Worm (Caenorhabditis elegans) whole organism, L2 larva: ENCODE measurements around the gene clec-246.

ENCODE experiments used
- R02D3.7 ChIP-seq: fragments of 150-350 bp; optimal IDR thresholded peaks from 2 replicates; lab custom pipeline; 2014; ENCODE audit warnings: missing biosample characterization, missing genetic modification characterization
- Y55F3AM.14 ChIP-seq: fragments of 200-800 bp; sonication (Bioruptor generic); optimal IDR thresholded peaks from 2 replicates; lab custom pipeline; 2018; ENCODE audit warnings: mild to moderate bottlenecking, missing genetic modification characterization, missing compliant biosample characterization
- aly-2 ChIP-seq: fragments of 150-350 bp; optimal IDR thresholded peaks from 2 replicates; lab custom pipeline; 2014; ENCODE audit warnings: missing biosample characterization, missing genetic modification characterization
- ceh-16 ChIP-seq: fragments of 150-350 bp; optimal IDR thresholded peaks from 2 replicates; lab custom pipeline; 2014; ENCODE audit warnings: missing biosample characterization, missing genetic modification characterization
- crh-2 ChIP-seq: sonication (generic microtip); optimal IDR thresholded peaks from 2 replicates; lab custom pipeline; 2017; ENCODE audit warnings: missing biosample characterization, missing genetic modification characterization
- elt-1 ChIP-seq: fragments of 150-350 bp; optimal IDR thresholded peaks from 2 replicates; lab custom pipeline; 2014; ENCODE audit warnings: missing biosample characterization, missing genetic modification characterization
- elt-3 ChIP-seq: sonication (generic microtip); optimal IDR thresholded peaks from 2 replicates; lab custom pipeline; 2017; ENCODE audit warnings: missing biosample characterization, missing genetic modification characterization
- fos-1 ChIP-seq: fragments of 150-350 bp; optimal IDR thresholded peaks from 2 replicates; lab custom pipeline; 2014; ENCODE audit warnings: missing biosample characterization, missing genetic modification characterization
- gmeb-1 ChIP-seq: fragments of 150-350 bp; optimal IDR thresholded peaks from 2 replicates; lab custom pipeline; 2014; ENCODE audit warnings: missing biosample characterization, missing genetic modification characterization
- lin-11 ChIP-seq: fragments of 150-350 bp; sonication (generic microtip); optimal IDR thresholded peaks from 2 replicates; lab custom pipeline; 2014; ENCODE audit warnings: missing biosample characterization, missing genetic modification characterization, inconsistent platforms, mixed read lengths
- lin-13 ChIP-seq: fragments of 150-350 bp; optimal IDR thresholded peaks from 2 replicates; lab custom pipeline; 2014; ENCODE audit warnings: missing biosample characterization, missing genetic modification reagents, missing genetic modification characterization
- lsy-2 ChIP-seq, 2 experiments: fragments of 150-350 bp in 1 of 2; sonication (generic microtip) in 1 of 2; optimal IDR thresholded peaks; 2 replicates each; lab custom pipeline; 2014 to 2017; ENCODE audit warnings: missing biosample characterization in 2 of 2, missing genetic modification characterization in 2 of 2
- mab-5 ChIP-seq: fragments of 150-350 bp; optimal IDR thresholded peaks from 2 replicates; lab custom pipeline; 2014; ENCODE audit warnings: missing biosample characterization, missing genetic modification characterization
- mbf-1 ChIP-seq: sonication (generic microtip); optimal IDR thresholded peaks from 2 replicates; lab custom pipeline; 2017; ENCODE audit warnings: missing biosample characterization, missing genetic modification characterization
- mdl-1 ChIP-seq, 2 experiments: fragments of 150-350 bp in 1 of 2; sonication (generic microtip) in 1 of 2; optimal IDR thresholded peaks; 2 replicates each; lab custom pipeline; 2017; ENCODE audit warnings: missing biosample characterization in 2 of 2, missing genetic modification characterization in 2 of 2
- nhr-10 ChIP-seq: sonication (generic microtip); optimal IDR thresholded peaks from 2 replicates; lab custom pipeline; 2017; ENCODE audit warnings: missing biosample characterization, missing genetic modification characterization
- nhr-11 ChIP-seq: fragments of 150-350 bp; optimal IDR thresholded peaks from 2 replicates; lab custom pipeline; 2014; ENCODE audit warnings: missing biosample characterization, missing genetic modification characterization
- nhr-129 ChIP-seq: fragments of 150-350 bp; optimal IDR thresholded peaks from 2 replicates; lab custom pipeline; 2014; ENCODE audit warnings: missing biosample characterization, missing genetic modification characterization
- nhr-23 ChIP-seq: fragments of 150-350 bp; optimal IDR thresholded peaks from 2 replicates; lab custom pipeline; 2014; ENCODE audit warnings: missing biosample characterization, missing genetic modification reagents, missing genetic modification characterization
- skn-1 ChIP-seq: sonication (generic microtip); optimal IDR thresholded peaks from 2 replicates; lab custom pipeline; 2017; ENCODE audit warnings: missing biosample characterization, missing genetic modification characterization
- sma-3 ChIP-seq: sonication (generic microtip); optimal IDR thresholded peaks from 2 replicates; lab custom pipeline; 2016; ENCODE audit warnings: missing genetic modification reagents, missing genetic modification characterization, missing compliant biosample characterization
- unc-55 ChIP-seq: fragments of 150-350 bp; sonication (generic microtip); optimal IDR thresholded peaks from 3 replicates; lab custom pipeline; 2014; ENCODE audit warnings: missing biosample characterization, missing genetic modification reagents, missing genetic modification characterization
- unc-62 ChIP-seq: fragments of 150-350 bp; optimal IDR thresholded peaks from 2 replicates; lab custom pipeline; 2014; ENCODE audit warnings: missing biosample characterization, missing genetic modification reagents, missing genetic modification characterization
- ztf-1 ChIP-seq: fragments of 200-800 bp; sonication (Bioruptor generic); conservative IDR thresholded peaks from 2 replicates; pipeline ENCODE4 v1.3.6; 2022; ENCODE audit warnings: missing genetic modification characterization, missing compliant biosample characterization
- ztf-11 ChIP-seq: sonication (generic microtip); optimal IDR thresholded peaks from 2 replicates; lab custom pipeline; 2017; ENCODE audit warnings: missing biosample characterization, missing genetic modification characterization
- ztf-4 ChIP-seq: fragments of 150-350 bp; optimal IDR thresholded peaks from 2 replicates; lab custom pipeline; 2014; ENCODE audit warnings: missing biosample characterization, missing genetic modification characterization

The clec-246 gene

DNA sequence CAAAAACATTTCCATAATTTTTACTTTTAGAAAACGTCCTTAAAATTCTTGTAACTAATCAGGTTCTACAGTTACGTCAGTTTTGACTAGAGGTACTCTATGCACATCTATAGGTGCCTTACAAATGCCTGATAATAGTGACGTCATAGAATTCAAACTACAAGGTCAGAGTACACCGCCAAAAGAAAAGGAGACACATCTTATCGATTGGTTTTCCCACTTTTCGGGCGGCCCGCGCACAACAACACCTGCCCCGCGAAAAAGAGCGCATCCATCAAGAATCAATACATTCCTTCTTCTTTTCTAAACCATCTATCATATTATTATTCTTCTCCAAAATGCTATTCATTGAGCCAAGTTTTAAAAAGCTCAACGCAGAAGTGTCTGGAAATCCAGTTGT, 9.6 kb upstream of the clec-246 start, which contains the start of gene C31G12.1:
Gene C31G12.1 (plus strand): TSS at position 301 of the 400 bp plus-strand sequence.
- TF ChIP-seq nhr-11 (tag; lab: Kevin White, UChicago), result no peak
- TF ChIP-seq Y55F3AM.14, result no peak
- TF ChIP-seq mab-5 (tag; lab: Kevin White, UChicago), result no peak
- no peak for TF ChIP-seq nhr-23
- TF ChIP-seq, all 48 proteins: peak for 0

ce11 chrV:18184910-18185309, 4.4 kb upstream of the clec-246 start, which contains the start of gene C31G12.3:
C31G12.3 (plus strand) TSS chrV:18185210.
- TF ChIP-seq lsy-2 (tag; optimal IDR thresholded peaks at IDR 0.05; lab: Kevin White, UChicago) (no peak), lin-13 (GFP tag; lab: Kevin White, UChicago) (no peak), elt-3 (tag; lab: Kevin White, UChicago) (no peak)
- TF ChIP-seq, all 48 proteins: peak for 0

DNA sequence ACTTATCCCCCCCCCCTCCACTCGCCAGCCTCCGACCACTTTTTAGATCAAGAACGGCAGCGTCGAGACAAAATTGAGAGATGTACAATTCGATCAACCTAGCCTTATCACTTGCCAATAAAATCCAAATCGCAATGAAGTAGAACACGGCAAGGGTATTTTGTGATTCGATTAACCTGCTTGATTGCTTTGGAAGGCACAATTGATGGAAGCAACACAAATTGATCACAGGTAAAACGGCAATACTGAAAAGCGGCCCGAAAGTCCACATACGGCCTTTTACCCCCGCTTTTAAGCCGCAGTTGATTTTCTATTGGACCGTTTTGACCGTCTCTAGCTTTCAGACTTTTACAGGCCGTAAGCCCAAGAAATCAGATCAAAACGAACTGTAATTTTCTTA, 953 bp upstream of the clec-246 start, which contains the start of gene clec-245:
Gene clec-245 (minus strand): TSS at position 101 of the 400 bp plus-strand sequence.
- TF ChIP-seq nhr-10 (tag; lab: Kevin White, UChicago) (no peak), unc-55 (GFP tag; lab: Kevin White, UChicago) (no peak)

DNA sequence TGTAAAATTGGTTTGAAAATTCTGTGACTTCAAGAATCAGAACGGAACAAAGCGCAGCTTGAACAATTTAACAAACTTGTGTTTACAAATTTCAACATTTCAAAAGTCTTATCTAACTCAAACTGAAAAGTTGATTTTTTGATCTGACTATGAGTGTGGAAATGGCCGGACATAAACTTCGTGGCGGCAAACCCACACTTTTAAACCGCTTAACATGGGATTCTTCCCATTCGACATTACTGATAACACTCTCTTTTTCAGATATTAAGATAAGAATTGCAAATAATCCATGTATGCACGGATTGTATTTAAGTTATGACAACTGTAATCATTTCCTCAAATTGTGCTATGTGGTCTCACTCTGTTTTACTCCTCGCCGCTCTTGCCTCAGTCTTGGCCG, 1.8 kb downstream of the clec-246 start, which contains the start of gene clec-42:
Gene clec-42 (plus strand): TSS at position 285 of the 400 bp plus-strand sequence.
- TF ChIP-seq R02D3.7 (tag; lab: Kevin White, UChicago) (no peak), aly-2 (tag; lab: Kevin White, UChicago) (no peak), mdl-1 (tag; optimal IDR thresholded peaks at IDR 0.05; lab: Kevin White, UChicago) (no peak), elt-1 (tag; lab: Kevin White, UChicago) (no peak), nhr-129 (tag; lab: Kevin White, UChicago) (no peak), gmeb-1 (tag; lab: Kevin White, UChicago) (no peak)

DNA sequence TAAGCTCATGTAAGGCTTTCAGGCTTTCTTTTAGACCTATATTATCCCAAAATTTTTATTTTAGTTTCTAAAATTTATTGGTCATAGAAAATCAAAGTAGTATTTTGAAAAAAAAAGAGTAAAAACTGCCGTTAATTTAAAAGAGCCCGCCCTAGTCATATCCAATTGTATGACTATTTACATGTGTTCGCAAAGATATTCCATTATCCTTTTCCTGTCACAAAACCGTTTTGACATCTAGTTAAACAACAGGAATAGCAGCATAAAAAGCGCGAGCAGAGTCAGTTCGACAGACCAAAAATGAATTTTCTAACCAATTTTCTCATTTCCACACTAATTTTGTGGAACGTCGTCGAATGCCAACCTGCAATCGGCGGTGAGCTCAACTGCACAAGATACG, 5.7 kb downstream of the clec-246 start, which contains the start of gene F16H6.3:
Gene F16H6.3 (plus strand): TSS at position 301 of the 400 bp plus-strand sequence.
- no peak for TF ChIP-seq mbf-1 (tag; lab: Kevin White, UChicago)
- TF ChIP-seq crh-2 (tag; lab: Kevin White, UChicago), result no peak

DNA sequence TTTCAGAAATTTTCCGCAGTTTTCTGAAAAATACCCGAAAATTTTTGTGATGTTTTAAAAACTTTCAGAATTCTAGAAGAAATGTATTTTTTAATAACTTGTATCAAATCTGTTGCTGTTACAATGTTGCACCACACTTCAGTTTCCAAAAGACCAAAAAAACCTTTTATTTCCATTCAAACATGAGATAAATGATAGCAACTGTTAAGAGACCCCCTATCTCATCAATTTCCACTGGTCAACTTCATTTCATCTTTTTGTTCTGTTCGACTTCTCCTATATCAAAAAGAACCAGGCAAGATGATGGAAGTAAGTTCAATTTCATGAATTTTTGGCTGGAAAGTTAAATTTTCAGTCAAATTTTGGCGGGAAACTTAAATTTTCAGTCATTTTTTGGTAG, 9.1 kb downstream of the clec-246 start, which contains the start of gene F16H6.4:
Gene F16H6.4 (plus strand): TSS at position 301 of the 400 bp plus-strand sequence.
- no peak for TF ChIP-seq crh-2 (tag; lab: Kevin White, UChicago)
- TF ChIP-seq ztf-4 (tag; lab: Kevin White, UChicago), result no peak
- no peak for TF ChIP-seq fos-1 (tag; lab: Kevin White, UChicago)
- no peak for TF ChIP-seq sma-3
- no peak for TF ChIP-seq R02D3.7 (tag; lab: Kevin White, UChicago)
- TF ChIP-seq, all 48 proteins: peak for 0

DNA sequence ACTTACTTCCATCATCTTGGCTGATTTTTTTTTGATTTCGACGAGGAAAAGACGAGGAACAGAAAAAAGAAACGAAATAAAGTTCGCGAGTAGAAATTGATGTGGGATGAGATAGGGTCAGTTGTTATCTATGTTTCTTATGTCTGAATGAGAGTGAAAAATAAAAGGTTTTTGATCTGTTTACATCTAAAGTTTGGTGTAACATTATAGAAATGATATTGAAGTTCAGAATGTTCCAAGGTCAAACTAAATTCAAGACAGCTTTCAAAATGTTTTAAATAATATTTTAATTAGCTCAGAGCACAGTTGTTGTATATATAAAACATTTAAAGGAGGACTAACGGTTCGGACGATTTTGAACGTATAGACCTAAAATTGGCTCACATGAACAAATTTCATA, 19.8 kb downstream of the clec-246 start, which contains the start of gene F16H6.7:
Gene F16H6.7 (minus strand): TSS at position 101 of the 400 bp plus-strand sequence.
- TF ChIP-seq mab-5 (tag; lab: Kevin White, UChicago), result no peak
- TF ChIP-seq lin-11 (tag; lab: Kevin White, UChicago), result no peak
- TF ChIP-seq mbf-1 (tag; lab: Kevin White, UChicago), result no peak
- TF ChIP-seq skn-1 (tag; lab: Kevin White, UChicago), result no peak
- no peak for TF ChIP-seq ztf-1 (GFP tag; lab: Robert Waterston, UW)
- no peak for TF ChIP-seq fos-1 (tag; lab: Kevin White, UChicago)

ce11 chrV:18212848-18213247, 23.6 kb downstream of the clec-246 start:
- TF ChIP-seq fos-1 (tag; lab: Kevin White, UChicago), result no peak
- no peak for TF ChIP-seq ceh-16 (tag; lab: Kevin White, UChicago)
- no peak for TF ChIP-seq ztf-11
- TF ChIP-seq lin-13 (GFP tag; lab: Kevin White, UChicago), result no peak
- no peak for TF ChIP-seq unc-62 (GFP tag; lab: Kevin White, UChicago)
- TF ChIP-seq, all 48 proteins: peak for 0
